Worm (Caenorhabditis elegans) whole organism, late embryonic: Measurements from ENCODE around the gene ceh-32.
A peak's percentile ranks its signal among the peaks of the same experiment; 100 is the strongest.

ENCODE experiments used
- K02D7.2 ChIP-seq: sonication (generic microtip); optimal IDR thresholded peaks from 2 replicates; lab custom pipeline; 2017; ENCODE audit warnings: mild to moderate bottlenecking, missing genetic modification characterization, missing compliant biosample characterization
- ceh-14 ChIP-seq: sonication (generic microtip); optimal IDR thresholded peaks from 2 replicates; lab custom pipeline; 2016; ENCODE audit warnings: missing genotype, missing genetic modification characterization, missing compliant biosample characterization
- ceh-19 ChIP-seq: fragments of 200-800 bp; sonication (Bioruptor generic); optimal IDR thresholded peaks from 2 replicates; lab custom pipeline; 2018; ENCODE audit warnings: mild to moderate bottlenecking, missing genetic modification characterization, missing compliant biosample characterization
- ceh-2 ChIP-seq: sonication (generic microtip); optimal IDR thresholded peaks from 2 replicates; lab custom pipeline; 2016; ENCODE audit warnings: missing genotype, missing genetic modification characterization, missing compliant biosample characterization
- ceh-22 ChIP-seq: sonication (generic microtip); optimal IDR thresholded peaks from 2 replicates; lab custom pipeline; 2017; ENCODE audit warnings: missing biosample characterization, missing genetic modification characterization
- ceh-24 ChIP-seq: sonication (generic microtip); optimal IDR thresholded peaks from 2 replicates; lab custom pipeline; 2016; ENCODE audit warnings: mild to moderate bottlenecking, missing genetic modification characterization, missing compliant biosample characterization
- ceh-31 ChIP-seq: sonication (generic microtip); optimal IDR thresholded peaks from 2 replicates; lab custom pipeline; 2016; ENCODE audit warnings: missing genetic modification characterization, missing compliant biosample characterization
- ceh-34 ChIP-seq: sonication (generic microtip); optimal IDR thresholded peaks from 2 replicates; lab custom pipeline; 2016; ENCODE audit warnings: mild to moderate bottlenecking, missing genetic modification characterization, missing compliant biosample characterization
- ceh-45 ChIP-seq: fragments of 200-800 bp; sonication (Bioruptor generic); IDR thresholded peaks from 2 replicates; pipeline ENCODE4 v1.3.6; 2022; ENCODE audit warnings: missing genetic modification reagents, missing genetic modification characterization, missing compliant biosample characterization
- ceh-9 ChIP-seq: sonication (generic microtip); optimal IDR thresholded peaks from 2 replicates; lab custom pipeline; 2016; ENCODE audit warnings: mild to moderate bottlenecking, missing genetic modification characterization, inconsistent platforms, missing compliant biosample characterization
- che-1 ChIP-seq: sonication (generic microtip); optimal IDR thresholded peaks from 2 replicates; lab custom pipeline; 2016; ENCODE audit warnings: mild to moderate bottlenecking, missing genetic modification characterization, missing compliant biosample characterization
- dmd-4 ChIP-seq: sonication (generic microtip); optimal IDR thresholded peaks from 2 replicates; lab custom pipeline; 2016; ENCODE audit warnings: borderline replicate concordance, missing genetic modification characterization, missing compliant biosample characterization
- elt-2 ChIP-seq: sonication (generic microtip); optimal IDR thresholded peaks from 2 replicates; lab custom pipeline; 2016; ENCODE audit warnings: missing genetic modification reagents, missing genetic modification characterization, missing compliant biosample characterization
- elt-4 ChIP-seq: sonication (generic microtip); optimal IDR thresholded peaks from 2 replicates; lab custom pipeline; 2016; ENCODE audit warnings: missing genetic modification characterization, missing compliant biosample characterization
- ets-4 ChIP-seq: sonication (generic microtip); optimal IDR thresholded peaks from 2 replicates; lab custom pipeline; 2016; ENCODE audit warnings: missing genetic modification characterization, missing compliant biosample characterization
- eyg-1 ChIP-seq: sonication (generic microtip); optimal IDR thresholded peaks from 2 replicates; lab custom pipeline; 2016; ENCODE audit warnings: missing genotype, missing genetic modification characterization, missing compliant biosample characterization
- fkh-10 ChIP-seq: fragments of 150-350 bp; optimal IDR thresholded peaks from 2 replicates; lab custom pipeline; 2014; ENCODE audit warnings: missing biosample characterization, missing genetic modification reagents, missing genetic modification characterization
- hlh-30 ChIP-seq: sonication (generic microtip); optimal IDR thresholded peaks from 2 replicates; lab custom pipeline; 2017; ENCODE audit warnings: antibody characterized with exemption, missing genetic modification characterization, missing compliant biosample characterization; ENCODE audit not compliant: insufficient read depth
- hlh-8 ChIP-seq: sonication (generic microtip); optimal IDR thresholded peaks from 2 replicates; lab custom pipeline; 2016; ENCODE audit warnings: missing genotype, missing genetic modification characterization, missing compliant biosample characterization
- lim-6 ChIP-seq: sonication (generic microtip); optimal IDR thresholded peaks from 2 replicates; lab custom pipeline; 2016; ENCODE audit warnings: missing genetic modification characterization, missing compliant biosample characterization
- lin-11 ChIP-seq: fragments of 200-800 bp; sonication (Bioruptor generic); optimal IDR thresholded peaks from 2 replicates; lab custom pipeline; 2018; ENCODE audit warnings: mild to moderate bottlenecking, missing genetic modification characterization, missing compliant biosample characterization
- madf-2 ChIP-seq: sonication (generic microtip); optimal IDR thresholded peaks from 2 replicates; lab custom pipeline; 2017; ENCODE audit warnings: missing genetic modification characterization, missing compliant biosample characterization
- nfya-1 ChIP-seq: sonication (generic microtip); optimal IDR thresholded peaks from 2 replicates; lab custom pipeline; 2017; ENCODE audit warnings: missing genetic modification characterization, mild to moderate bottlenecking, missing compliant biosample characterization, antibody characterized with exemption, moderate library complexity
- nhr-232 ChIP-seq: sonication (generic microtip); optimal IDR thresholded peaks from 2 replicates; lab custom pipeline; 2016; ENCODE audit warnings: missing genetic modification characterization, missing compliant biosample characterization
- npax-4 ChIP-seq: sonication (generic microtip); optimal IDR thresholded peaks from 2 replicates; lab custom pipeline; 2016; ENCODE audit warnings: missing genetic modification characterization, missing compliant biosample characterization
- odd-2 ChIP-seq: sonication (generic microtip); optimal IDR thresholded peaks from 2 replicates; lab custom pipeline; 2017; ENCODE audit warnings: antibody characterized with exemption, mild to moderate bottlenecking, missing genetic modification characterization, missing compliant biosample characterization
- pat-9 ChIP-seq: fragments of 200-800 bp; sonication (Bioruptor generic); optimal IDR thresholded peaks from 2 replicates; lab custom pipeline; 2018; ENCODE audit warnings: mild to moderate bottlenecking, missing genetic modification characterization, moderate library complexity, missing compliant biosample characterization
- pax-1 ChIP-seq: fragments of 150-350 bp; optimal IDR thresholded peaks from 2 replicates; lab custom pipeline; 2014; ENCODE audit warnings: missing biosample characterization, missing genetic modification characterization
- pha-2 ChIP-seq: sonication (generic microtip); optimal IDR thresholded peaks from 2 replicates; lab custom pipeline; 2017; ENCODE audit warnings: mild to moderate bottlenecking, missing genetic modification characterization, missing compliant biosample characterization
- pha-4 ChIP-seq: fragments of 150-350 bp; optimal IDR thresholded peaks from 2 replicates; lab custom pipeline; 2018; ENCODE audit warnings: missing biosample characterization, missing genetic modification reagents, missing genetic modification characterization
- ref-2 ChIP-seq: sonication (generic microtip); optimal IDR thresholded peaks from 2 replicates; lab custom pipeline; 2016; ENCODE audit warnings: missing genetic modification characterization, missing compliant biosample characterization
- rnt-1 ChIP-seq: sonication (generic microtip); optimal IDR thresholded peaks from 2 replicates; lab custom pipeline; 2016; ENCODE audit warnings: missing genetic modification characterization, missing compliant biosample characterization
- sdc-2 ChIP-seq: sonication (generic microtip); optimal IDR thresholded peaks from 2 replicates; lab custom pipeline; 2016; ENCODE audit warnings: missing genotype, missing genetic modification characterization, missing compliant biosample characterization
- sox-2 ChIP-seq: fragments of 200-800 bp; sonication (Bioruptor generic); IDR thresholded peaks from 2 replicates; pipeline ENCODE4 v1.3.6; 2022; ENCODE audit warnings: missing genetic modification reagents, missing genetic modification characterization, missing compliant biosample characterization
- sox-4 ChIP-seq: sonication (generic microtip); optimal IDR thresholded peaks from 2 replicates; lab custom pipeline; 2017; ENCODE audit warnings: mild to moderate bottlenecking, missing genetic modification characterization, inconsistent platforms, missing compliant biosample characterization
- syd-9 ChIP-seq: sonication (generic microtip); optimal IDR thresholded peaks from 2 replicates; lab custom pipeline; 2016; ENCODE audit warnings: mild to moderate bottlenecking, missing genetic modification characterization, moderate library complexity, missing compliant biosample characterization
- tbx-2 ChIP-seq: sonication (generic microtip); optimal IDR thresholded peaks from 2 replicates; lab custom pipeline; 2016; ENCODE audit warnings: missing genetic modification characterization, missing compliant biosample characterization
- ttx-3 ChIP-seq: sonication (generic microtip); optimal IDR thresholded peaks from 2 replicates; lab custom pipeline; 2016; ENCODE audit warnings: missing genetic modification reagents, missing genetic modification characterization, missing compliant biosample characterization
- unc-42 ChIP-seq: sonication (generic microtip); optimal IDR thresholded peaks from 2 replicates; lab custom pipeline; 2016; ENCODE audit warnings: missing genotype, missing genetic modification characterization, missing compliant biosample characterization
- unc-86 ChIP-seq: sonication (generic microtip); optimal IDR thresholded peaks from 2 replicates; lab custom pipeline; 2016; ENCODE audit warnings: missing genetic modification characterization, missing compliant biosample characterization
- zip-5 ChIP-seq: sonication (generic microtip); optimal IDR thresholded peaks from 2 replicates; lab custom pipeline; 2016; ENCODE audit warnings: missing genetic modification characterization, missing compliant biosample characterization

ceh-32 gene

DNA sequence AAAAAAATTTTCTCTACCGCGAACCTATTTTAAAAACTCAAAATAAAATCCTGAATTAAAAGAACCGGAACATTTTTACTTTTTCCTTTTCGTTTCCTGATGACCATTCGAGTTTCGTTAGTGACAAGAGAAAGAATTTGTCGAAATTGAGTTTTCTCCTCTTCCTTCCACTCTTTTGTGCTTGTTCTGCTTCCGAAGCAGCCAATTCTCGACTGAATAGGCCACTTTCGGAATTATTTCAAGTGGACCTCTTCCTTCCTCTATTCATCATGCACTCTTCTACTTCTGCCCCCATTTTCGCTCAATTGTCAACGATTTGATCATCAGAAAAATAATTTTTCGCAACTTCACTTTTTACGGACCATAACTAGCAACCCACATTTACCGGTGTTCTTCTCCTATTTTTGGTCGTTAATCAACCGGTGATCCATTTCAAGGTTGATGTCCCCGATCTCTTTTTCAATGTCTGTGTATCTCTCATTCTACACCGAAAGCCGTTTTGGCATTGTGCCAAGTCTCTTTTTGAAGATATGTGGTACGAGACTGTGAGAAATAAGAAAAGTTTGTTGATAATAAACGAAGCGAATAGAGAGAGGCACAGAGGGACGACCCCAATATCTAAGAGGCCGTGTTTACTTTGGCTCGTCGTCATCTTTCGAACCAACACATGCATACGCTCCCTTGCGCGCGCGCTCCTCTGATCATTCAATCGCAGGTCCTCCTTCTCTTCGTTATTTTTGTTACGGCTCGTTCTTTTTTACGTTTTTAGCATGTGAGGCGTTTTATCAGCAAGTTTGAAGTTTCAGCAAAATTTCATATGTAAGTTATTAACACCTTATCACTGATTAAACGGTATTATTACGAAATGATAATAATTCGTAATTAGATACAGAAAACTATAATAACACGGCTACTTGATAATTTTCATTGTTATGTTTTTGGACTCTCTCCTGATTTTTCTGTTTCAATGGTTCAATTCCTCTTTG lies 30.3 kb downstream of the ceh-32 start:
- TF ChIP-seq elt-2 (tag; lab: Kevin White, UChicago) (peak; percentile 68), dmd-4 (tag; lab: Kevin White, UChicago) (no peak), ceh-9 (tag; lab: Kevin White, UChicago) (no peak), fkh-10 (GFP tag; lab: Kevin White, UChicago) (peak; percentile 5), sdc-2 (tag; lab: Kevin White, UChicago) (no peak), sox-2 (GFP tag; lab: Robert Waterston, UW) (no peak), tbx-2 (tag; lab: Kevin White, UChicago) (no peak), unc-42 (tag; lab: Kevin White, UChicago) (peak; percentile 89), ceh-31 (tag; lab: Kevin White, UChicago) (no peak), unc-86 (tag; lab: Kevin White, UChicago) (no peak), ceh-45 (no peak), syd-9 (tag; lab: Kevin White, UChicago) (no peak), ceh-14 (tag; lab: Kevin White, UChicago) (no peak), zip-5 (tag; lab: Kevin White, UChicago) (no peak), K02D7.2 (tag; lab: Kevin White, UChicago) (no peak), ref-2 (tag; lab: Kevin White, UChicago) (no peak), ceh-19 (no peak), ceh-34 (tag; lab: Kevin White, UChicago) (no peak), lin-11 (no peak), hlh-30 (tag; lab: Kevin White, UChicago) (no peak), ceh-22 (no peak), pha-2 (peak; percentile 7)

DNA sequence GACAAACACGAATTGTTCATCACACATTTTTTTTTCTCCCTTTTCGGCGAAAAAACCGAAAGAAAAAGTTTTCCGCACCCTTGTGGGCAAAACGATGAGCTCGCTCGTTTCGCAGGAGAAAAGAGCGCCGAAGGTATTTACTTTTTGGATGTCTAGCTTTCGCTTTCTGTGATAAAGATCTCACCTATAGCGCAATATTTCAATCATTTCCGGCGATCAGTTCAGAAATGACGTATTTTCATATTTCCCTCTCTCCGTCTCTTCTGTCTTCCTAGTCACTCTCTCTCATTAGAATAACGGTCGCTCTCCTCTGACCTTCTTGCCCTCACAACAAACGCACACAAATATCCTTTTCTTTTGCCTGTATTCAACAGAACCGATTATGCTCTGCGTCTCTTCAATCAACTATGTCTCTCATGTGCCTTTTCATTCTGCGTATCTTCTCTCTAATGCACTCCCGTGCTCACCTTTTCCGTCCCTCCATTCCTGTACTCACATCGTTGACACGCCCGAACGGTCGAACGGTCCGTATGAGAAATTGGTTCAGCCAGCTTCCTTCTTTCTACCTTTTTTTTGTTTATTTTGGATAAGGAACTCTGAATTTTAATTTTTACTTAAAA lies 31.3 kb downstream of the ceh-32 start:
- TF ChIP-seq unc-42 (tag; lab: Kevin White, UChicago) (no peak), pha-2 (peak; percentile 57), ref-2 (tag; lab: Kevin White, UChicago) (peak; percentile 57), pax-1 (tag; lab: Kevin White, UChicago) (peak; percentile 27), nfya-1 (peak; percentile 45), hlh-30 (tag; lab: Kevin White, UChicago) (peak; percentile 65), sox-2 (GFP tag; lab: Robert Waterston, UW) (peak; percentile 9; the same call in 1 of the 2 replicates), ceh-45 (no peak), rnt-1 (tag; lab: Kevin White, UChicago) (peak; percentile 13), ceh-31 (tag; lab: Kevin White, UChicago) (peak; percentile 3), tbx-2 (tag; lab: Kevin White, UChicago) (peak; percentile 1), npax-4 (tag; lab: Kevin White, UChicago) (no peak)

DNA sequence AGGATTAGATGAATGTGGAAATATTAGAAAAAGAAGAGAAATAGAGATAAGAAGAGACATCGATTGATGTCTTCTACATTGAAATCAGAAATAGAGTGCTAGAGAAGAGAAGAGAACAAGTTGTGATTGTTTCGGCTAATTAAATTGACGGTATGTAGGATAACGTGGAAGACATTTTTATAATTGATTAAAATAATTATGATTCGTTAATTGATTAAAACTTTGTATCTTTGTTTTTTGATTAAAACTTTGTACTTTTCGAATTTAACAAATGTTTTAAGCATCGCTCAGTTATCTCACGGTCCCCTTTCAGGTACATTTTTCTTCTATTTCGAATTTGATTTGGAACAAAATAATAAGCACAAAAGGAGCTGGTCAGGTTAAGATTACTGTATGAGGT lies 32.7 kb downstream of the ceh-32 start, which contains the start of gene lgc-44:
Gene lgc-44 (minus strand): TSS at position 101 of the 400 bp plus-strand sequence.
- TF ChIP-seq nhr-232 (tag; lab: Kevin White, UChicago) = no peak
- no peak for TF ChIP-seq hlh-30 (tag; lab: Kevin White, UChicago)
- no peak for TF ChIP-seq lim-6
- TF ChIP-seq ceh-45 = no peak
- TF ChIP-seq ceh-24 (tag; lab: Kevin White, UChicago) = no peak
- no peak for TF ChIP-seq madf-2 (tag; lab: Kevin White, UChicago)
- TF ChIP-seq ceh-14 (tag; lab: Kevin White, UChicago) = no peak
- no peak for TF ChIP-seq K02D7.2 (tag; lab: Kevin White, UChicago)
- TF ChIP-seq elt-4 (tag; lab: Kevin White, UChicago) = no peak
- no peak for TF ChIP-seq ceh-2 (tag; lab: Kevin White, UChicago)
- TF ChIP-seq odd-2 (tag; lab: Kevin White, UChicago) = no peak
- no peak for TF ChIP-seq sox-4 (tag; lab: Kevin White, UChicago)
- TF ChIP-seq che-1 (tag; lab: Kevin White, UChicago) = no peak
- no peak for TF ChIP-seq pha-4 (tag; lab: Kevin White, UChicago)
- TF ChIP-seq ttx-3 (tag; lab: Kevin White, UChicago) = no peak
- no peak for TF ChIP-seq pat-9
- TF ChIP-seq ets-4 (tag; lab: Kevin White, UChicago) = no peak
- no peak for TF ChIP-seq hlh-8 (tag; lab: Kevin White, UChicago)
- no peak for TF ChIP-seq eyg-1 (tag; lab: Kevin White, UChicago)
